Fruit fly (Drosophila melanogaster): Measurements from ENCODE around the gene Jon25Biii.

Jon25Biii gene

DNA sequence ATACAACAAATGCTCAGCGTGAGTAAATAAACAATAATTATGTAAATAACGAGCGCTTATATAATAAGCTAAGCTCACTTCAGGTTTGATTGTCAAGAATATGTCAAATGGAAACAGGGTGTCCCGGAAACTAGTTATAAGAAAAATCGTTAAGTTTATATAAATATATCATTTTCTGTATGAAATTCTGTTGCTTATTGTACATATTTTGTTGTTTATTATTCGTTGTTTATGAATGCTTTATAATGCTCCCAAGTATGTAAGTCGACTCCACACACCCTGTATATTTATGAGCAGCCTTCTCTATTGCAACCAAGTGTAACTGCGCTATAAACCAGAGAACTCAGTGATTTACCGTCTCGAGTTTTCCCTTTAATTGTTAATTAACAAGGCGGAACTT is 20.0 kb downstream of the Jon25Biii start (continued):
- no peak for TF ChIP-seq hbn (GFP tag; IDR thresholded peaks at IDR 0.05; ENCODE audit: partially characterized antibody)
- TF ChIP-seq ase (GFP tag; IDR thresholded peaks at IDR 0.05), result no peak
- no peak for TF ChIP-seq Dek (tag; optimal IDR thresholded peaks at IDR 0.05)
- TF ChIP-seq dimm (GFP tag; IDR thresholded peaks at IDR 0.05), result no peak
- TF ChIP-seq chm (GFP tag; IDR thresholded peaks at IDR 0.05), result no peak
- no peak for TF ChIP-seq ttk (GFP tag; IDR thresholded peaks at IDR 0.05)
- TF ChIP-seq row (GFP tag; IDR thresholded peaks at IDR 0.05), result peak; percentile 30; the same call in 1 of the 3 replicates
- no peak for TF ChIP-seq CG13123 (GFP tag; optimal IDR thresholded peaks at IDR 0.05)
- no peak for TF ChIP-seq pita (GFP tag; optimal IDR thresholded peaks at IDR 0.05)
- no peak for TF ChIP-seq CG16863 (GFP tag; optimal IDR thresholded peaks at IDR 0.05)
- no peak for TF ChIP-seq C15 (GFP tag; IDR thresholded peaks at IDR 0.05)
- no peak for TF ChIP-seq CG3726 (GFP tag; IDR thresholded peaks at IDR 0.05)
- 0 out of 3 replicates have a peak, but pooled peaks have one; percentile 13 for TF ChIP-seq CG11695 (GFP tag; IDR thresholded peaks at IDR 0.05)
- no peak for TF ChIP-seq disco-r (GFP tag; optimal IDR thresholded peaks at IDR 0.05)
- peak; percentile 8 for TF ChIP-seq tap (tag; optimal IDR thresholded peaks at IDR 0.05)
- TF ChIP-seq fd102C (GFP tag; optimal IDR thresholded peaks at IDR 0.05), result no peak
- TF ChIP-seq GATAe (GFP tag; conservative IDR thresholded peaks at IDR 0.05), result no peak
- no peak for TF ChIP-seq CTCF (GFP tag; optimal IDR thresholded peaks at IDR 0.05)
- TF ChIP-seq trem (tag; optimal IDR thresholded peaks at IDR 0.05), result no peak
- TF ChIP-seq tx (GFP tag; optimal IDR thresholded peaks at IDR 0.05), result no peak
- no peak for TF ChIP-seq lilli (GFP tag; optimal IDR thresholded peaks at IDR 0.05)
- TF ChIP-seq ara (GFP tag; IDR thresholded peaks at IDR 0.05), result peak; percentile 39; the same call in 1 of the 2 replicates
- peak; percentile 28 for TF ChIP-seq CG3281 (GFP tag; optimal IDR thresholded peaks at IDR 0.05)
- TF ChIP-seq twi (tag; optimal IDR thresholded peaks at IDR 0.05), result no peak
- no peak for TF ChIP-seq Optix (GFP tag; IDR thresholded peaks at IDR 0.05)
- TF ChIP-seq bsh (GFP tag; optimal IDR thresholded peaks at IDR 0.05), result no peak
- TF ChIP-seq MTF-1 (GFP tag; optimal IDR thresholded peaks at IDR 0.05; ENCODE audit: borderline replicate concordance), result no peak
- TF ChIP-seq Dip3 (GFP tag; optimal IDR thresholded peaks at IDR 0.05), result no peak
- TF ChIP-seq CG4328 (GFP tag; optimal IDR thresholded peaks at IDR 0.05), result no peak
- TF ChIP-seq zfh2 (GFP tag; optimal IDR thresholded peaks at IDR 0.05), result no peak
- TF ChIP-seq CG2120 (GFP tag; optimal IDR thresholded peaks at IDR 0.05), result peak; percentile 17
- no peak for TF ChIP-seq Hr39 (optimal IDR thresholded peaks at IDR 0.05)
- no peak for TF ChIP-seq Mad (GFP tag; optimal IDR thresholded peaks at IDR 0.05)
- TF ChIP-seq CG11723 (GFP tag; optimal IDR thresholded peaks at IDR 0.05), result no peak
- TF ChIP-seq CG10366 (GFP tag; IDR thresholded peaks at IDR 0.05), result 0 out of 2 replicates have a peak, but pooled peaks have one; percentile 8
- no peak for TF ChIP-seq gsb (GFP tag; IDR thresholded peaks at IDR 0.05)
- no peak for TF ChIP-seq caup (GFP tag; optimal IDR thresholded peaks at IDR 0.05; ENCODE audit: severe bottlenecking)
- TF ChIP-seq CG15073 (GFP tag; optimal IDR thresholded peaks at IDR 0.05), result no peak
- no peak for TF ChIP-seq nerfin-1 (tag; optimal IDR thresholded peaks at IDR 0.05)
- TF ChIP-seq seq (GFP tag; IDR thresholded peaks at IDR 0.05), result no peak
- TF ChIP-seq CG11247 (GFP tag; IDR thresholded peaks at IDR 0.05), result no peak
- TF ChIP-seq fd96Cb (tag; optimal IDR thresholded peaks at IDR 0.05), result no peak
- no peak for TF ChIP-seq Camta (GFP tag; optimal IDR thresholded peaks at IDR 0.05)
- no peak for TF ChIP-seq CG6683 (GFP tag; optimal IDR thresholded peaks at IDR 0.05)
- TF ChIP-seq cg (GFP tag; optimal IDR thresholded peaks at IDR 0.05), result no peak
- TF ChIP-seq CG14965 (GFP tag; optimal IDR thresholded peaks at IDR 0.05; ENCODE audit: borderline replicate concordance), result no peak
- TF ChIP-seq oc (tag; optimal IDR thresholded peaks at IDR 0.05), result no peak
- TF ChIP-seq Sox102F (GFP tag; optimal IDR thresholded peaks at IDR 0.05), result peak; percentile 5
- TF ChIP-seq trh (GFP tag; optimal IDR thresholded peaks at IDR 0.05), result no peak
- no peak for TF ChIP-seq Neu2 (GFP tag; optimal IDR thresholded peaks at IDR 0.05; ENCODE audit: borderline replicate concordance)
- no peak for TF ChIP-seq Chrac-16 (GFP tag; optimal IDR thresholded peaks at IDR 0.05)
- no peak for TF ChIP-seq CG10565 (GFP tag; optimal IDR thresholded peaks at IDR 0.05)
- TF ChIP-seq CG11696 (GFP tag; IDR thresholded peaks at IDR 0.05), result no peak
